Fruit fly (Drosophila melanogaster) whole organism, wandering third instar larva: ENCODE data around the gene CG34125.

Source experiments
- Dfd ChIP-seq: fragments of >200 bp; optimal IDR thresholded peaks from 2 replicates; lab custom pipeline; 2017; ENCODE audit warnings: missing biosample characterization, missing genetic modification characterization
- GATAd ChIP-seq: sonication (Bioruptor generic); optimal IDR thresholded peaks from 2 replicates; lab custom pipeline; 2016; ENCODE audit warnings: missing biosample characterization, missing genetic modification characterization
- Hnf4 ChIP-seq: fragments of 200-800 bp; sonication (Bioruptor generic); optimal IDR thresholded peaks from 2 replicates; lab custom pipeline; 2016; ENCODE audit warnings: missing biosample characterization, mild to moderate bottlenecking, missing genetic modification characterization
- Hr78 ChIP-seq: fragments of >200 bp; optimal IDR thresholded peaks from 2 replicates; lab custom pipeline; 2017; ENCODE audit warnings: missing biosample characterization, missing genetic modification characterization
- Myc ChIP-seq: fragments of >200 bp; optimal IDR thresholded peaks from 2 replicates; lab custom pipeline; 2017
- N ChIP-seq: fragments of >200 bp; optimal IDR thresholded peaks from 2 replicates; lab custom pipeline; 2018; ENCODE audit warnings: missing biosample characterization, missing external identifiers, missing genetic modification characterization
- sv ChIP-seq: fragments of 200-800 bp; sonication (Bioruptor generic); optimal IDR thresholded peaks from 3 replicates; lab custom pipeline; 2016; ENCODE audit warnings: missing biosample characterization, missing genetic modification characterization

- no peak for TF ChIP-seq Hnf4
- TF ChIP-seq Dfd (GFP tag; lab: Kevin White, UChicago): no peak
- TF ChIP-seq GATAd (GFP tag; lab: Kevin White, UChicago): no peak
- TF ChIP-seq N (GFP tag; lab: Kevin White, UChicago): no peak
- TF ChIP-seq Hr78: no peak
- no peak for TF ChIP-seq Myc (lab: Kevin White, UChicago)
- no peak for TF ChIP-seq sv (GFP tag; lab: Kevin White, UChicago)
These were observed 39.9 kb downstream of the CG34125 start for dm6 chr2L:5005464-5005764.
